Fruit fly (Drosophila melanogaster) whole organism, embryonic: ENCODE results near the gene Dscam3.
A peak's percentile ranks its signal among the peaks of the same experiment; 100 is the strongest.

ENCODE experiments used
- Ada2b ChIP-seq: fragments of 200-800 bp; sonication (Bioruptor generic); IDR thresholded peaks from 2 replicates; pipeline ENCODE4 v1.3.6; 2022; ENCODE audit warnings: missing biosample characterization, missing genetic modification characterization
- Adf1 ChIP-seq: fragments of 200-800 bp; sonication (Bioruptor generic); IDR thresholded peaks from 2 replicates; pipeline ENCODE4 v1.3.6; 2022; ENCODE audit warnings: missing biosample characterization, missing genetic modification characterization
- CG1024 ChIP-seq: fragments of 200-800 bp; sonication (Bioruptor generic); IDR thresholded peaks from 2 replicates; pipeline ENCODE4 v1.3.6; 2022; ENCODE audit warnings: missing biosample characterization, missing genetic modification characterization
- CG12744 ChIP-seq: fragments of 200-800 bp; sonication (Bioruptor generic); optimal IDR thresholded peaks from 2 replicates; lab custom pipeline; 2016; ENCODE audit warnings: missing biosample characterization, missing genetic modification characterization
- CG15269 ChIP-seq: fragments of 200-800 bp; sonication (Bioruptor generic); optimal IDR thresholded peaks from 2 replicates; lab custom pipeline; 2018; ENCODE audit warnings: missing biosample characterization, mild to moderate bottlenecking, missing genetic modification characterization, moderate library complexity
- CG15479 ChIP-seq: fragments of 200-800 bp; sonication (Bioruptor generic); optimal IDR thresholded peaks from 3 replicates; lab custom pipeline; 2019; ENCODE audit warnings: missing biosample characterization, mild to moderate bottlenecking, missing genetic modification characterization, moderate library complexity
- CG3281 ChIP-seq: fragments of 200-800 bp; sonication (Bioruptor generic); optimal IDR thresholded peaks from 3 replicates; lab custom pipeline; 2017; ENCODE audit warnings: missing biosample characterization, mild to moderate bottlenecking, missing genetic modification characterization
- CG43689 ChIP-seq: fragments of 200-800 bp; sonication (Bioruptor generic); IDR thresholded peaks from 2 replicates; pipeline ENCODE4 v1.3.6; 2022; ENCODE audit warnings: missing biosample characterization, missing genetic modification characterization
- CG6813 ChIP-seq: fragments of 200-800 bp; sonication (Bioruptor generic); optimal IDR thresholded peaks from 2 replicates; lab custom pipeline; 2017; ENCODE audit warnings: missing biosample characterization, missing genetic modification characterization, mild to moderate bottlenecking, moderate library complexity, missing genetic modification reagents
- CG7786 ChIP-seq: fragments of 200-800 bp; sonication (Bioruptor generic); optimal IDR thresholded peaks from 2 replicates; lab custom pipeline; 2016; ENCODE audit warnings: missing biosample characterization, missing genetic modification characterization
- CG7928 ChIP-seq: fragments of 200-800 bp; sonication (Bioruptor generic); optimal IDR thresholded peaks from 2 replicates; lab custom pipeline; 2017; ENCODE audit warnings: missing biosample characterization, mild to moderate bottlenecking, missing genetic modification characterization
- CG8359 ChIP-seq: fragments of 200-800 bp; sonication (Bioruptor generic); optimal IDR thresholded peaks from 2 replicates; lab custom pipeline; 2017; ENCODE audit warnings: missing biosample characterization, mild to moderate bottlenecking, missing genetic modification characterization, borderline replicate concordance
- CG9876 ChIP-seq: fragments of 200-800 bp; sonication (Bioruptor generic); optimal IDR thresholded peaks from 2 replicates; lab custom pipeline; 2016; ENCODE audit warnings: missing biosample characterization, missing genetic modification characterization
- CTCF ChIP-seq: fragments of 200-800 bp; sonication (Bioruptor generic); optimal IDR thresholded peaks from 2 replicates; lab custom pipeline; 2017; ENCODE audit warnings: missing biosample characterization, mild to moderate bottlenecking, missing genetic modification characterization, moderate library complexity
- D19B ChIP-seq: fragments of 200-800 bp; sonication (Bioruptor generic); optimal IDR thresholded peaks from 2 replicates; lab custom pipeline; 2017; ENCODE audit warnings: missing biosample characterization, mild to moderate bottlenecking, missing genetic modification characterization
- Dbx ChIP-seq: fragments of 200-800 bp; sonication (Bioruptor generic); IDR thresholded peaks from 3 replicates; pipeline ENCODE4 v1.3.6; 2022; ENCODE audit warnings: missing biosample characterization, missing genetic modification characterization
- Deaf1 ChIP-seq: fragments of 200-800 bp; optimal IDR thresholded peaks from 3 replicates; lab custom pipeline; 2019; ENCODE audit warnings: missing biosample characterization, mild to moderate bottlenecking, missing genetic modification characterization, moderate library complexity
- Dek ChIP-seq: fragments of 200-800 bp; sonication (Bioruptor generic); optimal IDR thresholded peaks from 3 replicates; lab custom pipeline; 2019; ENCODE audit warnings: missing biosample characterization, mild to moderate bottlenecking, missing genetic modification characterization, moderate library complexity
- Dip2 ChIP-seq: fragments of 200-800 bp; sonication (Bioruptor generic); IDR thresholded peaks from 2 replicates; pipeline ENCODE4 v1.3.6; 2022; ENCODE audit warnings: missing biosample characterization, missing genetic modification characterization
- Elba2 ChIP-seq: fragments of 200-800 bp; sonication (Bioruptor generic); optimal IDR thresholded peaks from 3 replicates; lab custom pipeline; 2016; ENCODE audit warnings: missing biosample characterization, missing genetic modification characterization
- Ets65A ChIP-seq: fragments of 200-800 bp; sonication (Bioruptor generic); peaks from one replicate; lab custom pipeline; 2016; ENCODE audit warnings: missing biosample characterization, missing genetic modification characterization
- Fer3 ChIP-seq: fragments of 200-800 bp; sonication (Bioruptor generic); optimal IDR thresholded peaks from 2 replicates; lab custom pipeline; 2018; ENCODE audit warnings: missing biosample characterization, mild to moderate bottlenecking, missing genetic modification characterization, moderate library complexity
- Kr ChIP-seq: fragments of 200-800 bp; sonication (Bioruptor generic); optimal IDR thresholded peaks from 2 replicates; lab custom pipeline; 2017; ENCODE audit warnings: missing biosample characterization, mild to moderate bottlenecking, missing genetic modification characterization
- MTF-1 ChIP-seq: fragments of 200-800 bp; sonication (Bioruptor generic); optimal IDR thresholded peaks from 2 replicates; lab custom pipeline; 2018; ENCODE audit warnings: missing biosample characterization, mild to moderate bottlenecking, missing genetic modification characterization, borderline replicate concordance
- NFAT ChIP-seq: fragments of 200-800 bp; sonication (Bioruptor generic); IDR thresholded peaks from 2 replicates; pipeline ENCODE4 v1.3.6; 2022; ENCODE audit warnings: missing biosample characterization, missing genetic modification characterization
- Nf-YC ChIP-seq: fragments of 200-800 bp; optimal IDR thresholded peaks from 3 replicates; lab custom pipeline; 2019; ENCODE audit warnings: missing biosample characterization, mild to moderate bottlenecking, missing genetic modification characterization, moderate library complexity
- Oaz ChIP-seq: fragments of 200-800 bp; sonication (Bioruptor generic); IDR thresholded peaks from 2 replicates; pipeline ENCODE4 v1.3.6; 2022; ENCODE audit warnings: missing biosample characterization, missing genetic modification characterization
- Rx ChIP-seq: fragments of 200-800 bp; sonication (Bioruptor generic); IDR thresholded peaks from 2 replicates; pipeline ENCODE4 v1.3.6; 2022; ENCODE audit warnings: missing biosample characterization, missing genetic modification characterization
- Sin3A ChIP-seq: fragments of >200 bp; optimal IDR thresholded peaks from 2 replicates; lab custom pipeline; 2018
- Sry-β ChIP-seq: fragments of 200-800 bp; sonication (Bioruptor generic); optimal IDR thresholded peaks from 2 replicates; lab custom pipeline; 2018; ENCODE audit warnings: missing biosample characterization, mild to moderate bottlenecking, missing genetic modification characterization, moderate library complexity
- Vsx1 ChIP-seq: fragments of 200-800 bp; sonication (Bioruptor generic); optimal IDR thresholded peaks from 2 replicates; lab custom pipeline; 2017; ENCODE audit warnings: missing biosample characterization, mild to moderate bottlenecking, missing genetic modification characterization, missing genetic modification reagents
- abd-A ChIP-seq: fragments of 200-800 bp; sonication (Bioruptor generic); optimal IDR thresholded peaks from 3 replicates; lab custom pipeline; 2019; ENCODE audit warnings: missing biosample characterization, mild to moderate bottlenecking, missing genetic modification characterization, moderate library complexity
- ase ChIP-seq: fragments of 200-800 bp; sonication (Bioruptor generic); IDR thresholded peaks from 3 replicates; pipeline ENCODE4 v1.3.6; 2022; ENCODE audit warnings: missing biosample characterization, missing genetic modification characterization
- ato ChIP-seq: fragments of 200-800 bp; sonication (Bioruptor generic); IDR thresholded peaks from 2 replicates; pipeline ENCODE4 v1.3.6; 2022; ENCODE audit warnings: missing biosample characterization, missing genetic modification characterization; ENCODE audit not compliant: partially characterized antibody
- bab2 ChIP-seq: fragments of 200-800 bp; sonication (Bioruptor generic); optimal IDR thresholded peaks from 2 replicates; lab custom pipeline; 2016; ENCODE audit warnings: missing biosample characterization, missing genetic modification characterization
- cato ChIP-seq: fragments of 200-800 bp; sonication (Bioruptor generic); optimal IDR thresholded peaks from 2 replicates; lab custom pipeline; 2016; ENCODE audit warnings: missing biosample characterization, missing genetic modification characterization, borderline replicate concordance
- caup ChIP-seq: fragments of 200-800 bp; sonication (Bioruptor generic); optimal IDR thresholded peaks from 3 replicates; lab custom pipeline; 2017; ENCODE audit warnings: missing biosample characterization, mild to moderate bottlenecking, missing genetic modification characterization, moderate library complexity; ENCODE audit not compliant: severe bottlenecking
- chinmo ChIP-seq: fragments of 200-800 bp; sonication (Bioruptor generic); IDR thresholded peaks from 4 replicates; pipeline ENCODE4 v1.3.6; 2022; ENCODE audit warnings: missing biosample characterization, missing genetic modification characterization; ENCODE audit not compliant: partially characterized antibody
- crc ChIP-seq: fragments of 200-800 bp; sonication (Bioruptor generic); optimal IDR thresholded peaks from 2 replicates; lab custom pipeline; 2016; ENCODE audit warnings: missing biosample characterization, missing genetic modification characterization
- ewg ChIP-seq: fragments of 200-800 bp; sonication (Bioruptor generic); optimal IDR thresholded peaks from 3 replicates; lab custom pipeline; 2017; ENCODE audit warnings: mild to moderate bottlenecking, missing biosample characterization, missing genetic modification reagents, missing genetic modification characterization
- hb ChIP-seq: fragments of 200-800 bp; sonication (Bioruptor generic); IDR thresholded peaks from 3 replicates; pipeline ENCODE4 v1.3.6; 2022; ENCODE audit warnings: missing biosample characterization, missing genetic modification characterization; ENCODE audit not compliant: partially characterized antibody
- jigr1 ChIP-seq: fragments of 200-800 bp; sonication (Bioruptor generic); IDR thresholded peaks from 3 replicates; pipeline ENCODE4 v1.3.6; 2022; ENCODE audit warnings: missing biosample characterization, missing genetic modification characterization
- klu ChIP-seq: fragments of 200-800 bp; sonication (Bioruptor generic); IDR thresholded peaks from 2 replicates; pipeline ENCODE4 v1.3.6; 2022; ENCODE audit warnings: missing biosample characterization, missing genetic modification characterization
- repo ChIP-seq: fragments of 200-800 bp; sonication (Bioruptor generic); optimal IDR thresholded peaks from 2 replicates; lab custom pipeline; 2016; ENCODE audit warnings: missing biosample characterization, missing genetic modification characterization
- ro ChIP-seq: fragments of 200-800 bp; sonication (Bioruptor generic); IDR thresholded peaks from 2 replicates; pipeline ENCODE4 v1.3.6; 2022; ENCODE audit warnings: missing biosample characterization, missing genetic modification characterization
- scrt ChIP-seq: fragments of 200-800 bp; sonication (Bioruptor generic); optimal IDR thresholded peaks from 2 replicates; lab custom pipeline; 2018; ENCODE audit warnings: missing biosample characterization, mild to moderate bottlenecking, missing genetic modification characterization, moderate library complexity
- slbo ChIP-seq: fragments of 200-800 bp; sonication (Bioruptor generic); IDR thresholded peaks from 2 replicates; pipeline ENCODE4 v1.3.6; 2022; ENCODE audit warnings: missing biosample characterization, missing genetic modification characterization
- slp2 ChIP-seq: fragments of 200-800 bp; sonication (Bioruptor generic); optimal IDR thresholded peaks from 2 replicates; lab custom pipeline; 2016; ENCODE audit warnings: missing biosample characterization, missing genetic modification characterization
- stwl ChIP-seq: fragments of 200-800 bp; sonication (Bioruptor generic); optimal IDR thresholded peaks from 3 replicates; lab custom pipeline; 2018; ENCODE audit warnings: missing biosample characterization, mild to moderate bottlenecking, missing genetic modification characterization, moderate library complexity
- trem ChIP-seq: fragments of 200-800 bp; optimal IDR thresholded peaks from 3 replicates; lab custom pipeline; 2019; ENCODE audit warnings: missing biosample characterization, mild to moderate bottlenecking, missing genetic modification characterization, moderate library complexity

The Dscam3 gene

DNA sequence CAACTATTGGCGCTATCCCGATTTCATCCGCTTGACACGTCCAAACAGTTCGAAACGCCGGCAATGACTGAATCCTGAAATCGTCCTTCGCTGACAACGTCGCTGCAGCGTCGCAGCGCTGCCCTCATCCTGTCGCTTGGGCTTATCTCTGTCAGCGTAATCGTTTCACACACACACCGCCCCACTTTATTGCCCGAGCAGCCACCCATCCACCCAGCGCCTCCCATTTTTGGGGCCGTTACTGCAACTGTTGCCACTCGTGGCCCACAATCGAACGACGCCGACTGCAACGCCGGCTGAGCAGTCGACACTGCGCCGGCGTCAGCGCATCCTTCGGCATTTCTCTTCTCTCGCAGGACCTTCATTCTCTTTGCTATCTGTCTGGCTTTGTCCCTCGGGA is at the start of gene Dscam3:
TSS of gene Dscam3 (minus strand) at position 69 of the 400 bp plus-strand sequence.
- TF ChIP-seq CG12744 (GFP tag; lab: Kevin White, UChicago) (no peak), Kr (GFP tag; lab: Kevin White, UChicago) (no peak), Nf-YC (tag; lab: Kevin White, UChicago) (no peak), Fer3 (tag; lab: Kevin White, UChicago) (no peak), Rx (no peak), Dbx (GFP tag; lab: Robert Waterston, UW) (peak; percentile 26; the same call in 1 of the 3 replicates), hb (GFP tag; lab: Robert Waterston, UW) (no peak), trem (tag; lab: Kevin White, UChicago) (no peak), stwl (tag; lab: Kevin White, UChicago) (no peak), CTCF (GFP tag; lab: Kevin White, UChicago) (no peak), scrt (GFP tag; lab: Kevin White, UChicago) (peak; percentile 83), CG7786 (GFP tag; lab: Kevin White, UChicago) (no peak), repo (no peak), Adf1 (GFP tag; lab: Robert Waterston, UW) (peak; percentile 92), CG15479 (GFP tag; lab: Kevin White, UChicago) (no peak), Ets65A (GFP tag; lab: Kevin White, UChicago) (peak; percentile 30), abd-A (tag; lab: Kevin White, UChicago) (peak; percentile 87), Deaf1 (tag; lab: Kevin White, UChicago) (peak; percentile 43), ato (GFP tag; lab: Robert Waterston, UW) (no peak), crc (no peak), chinmo (GFP tag; lab: Robert Waterston, UW) (0 out of 4 replicates have a peak, but pooled peaks have one; percentile 37), ewg (GFP tag; lab: Kevin White, UChicago) (peak; percentile 33), Ada2b (no peak), caup (no peak), CG8359 (GFP tag; lab: Kevin White, UChicago) (no peak), NFAT (GFP tag; lab: Robert Waterston, UW) (no peak)

DNA sequence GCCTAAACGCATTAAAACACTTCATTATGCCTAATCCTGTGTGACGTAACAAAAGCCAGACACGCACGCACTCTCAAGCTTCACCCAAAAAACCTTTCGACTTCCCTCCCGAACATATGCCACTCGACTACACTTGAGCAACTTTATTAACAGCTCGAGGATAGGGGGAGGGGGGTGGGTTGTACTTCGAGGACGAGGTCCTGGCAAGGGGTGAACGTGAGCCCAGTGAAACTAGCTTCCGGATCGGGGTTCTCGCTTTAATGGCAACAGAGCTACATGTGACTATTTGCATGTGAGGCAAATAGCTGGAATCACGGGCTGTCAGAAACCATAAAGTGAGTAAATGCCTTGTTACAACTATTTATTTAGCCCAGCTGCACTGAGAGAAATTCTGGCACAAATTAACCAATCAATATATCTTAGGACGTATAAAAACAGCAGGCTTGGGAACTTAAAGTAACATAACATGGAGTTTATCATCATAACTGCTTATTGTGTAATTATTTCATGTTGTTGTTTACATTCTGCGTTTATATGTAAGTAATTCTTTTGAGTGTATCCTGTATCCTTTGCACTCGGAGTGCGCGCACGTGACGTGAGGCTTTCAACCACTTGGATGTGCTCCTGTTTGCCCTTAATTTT is 45.5 kb upstream of the Dscam3 start:
- no peak for TF ChIP-seq MTF-1 (GFP tag; lab: Kevin White, UChicago)
- no peak for TF ChIP-seq jigr1
- peak; percentile 35 for TF ChIP-seq slp2 (GFP tag; lab: Kevin White, UChicago)
- TF ChIP-seq Dek (tag; lab: Kevin White, UChicago): peak; percentile 7
- TF ChIP-seq CG15479 (GFP tag; lab: Kevin White, UChicago): no peak
- TF ChIP-seq NFAT (GFP tag; lab: Robert Waterston, UW): no peak
- peak; percentile 57 for TF ChIP-seq bab2 (GFP tag; lab: Kevin White, UChicago)
- TF ChIP-seq ro (GFP tag; lab: Robert Waterston, UW): no peak
- TF ChIP-seq D19B (GFP tag; lab: Kevin White, UChicago): no peak
- TF ChIP-seq trem (tag; lab: Kevin White, UChicago): peak; percentile 58
- TF ChIP-seq Sin3A (lab: Kevin White, UChicago): no peak
- TF ChIP-seq CG9876 (GFP tag; lab: Kevin White, UChicago): peak; percentile 13
- no peak for TF ChIP-seq klu (GFP tag; lab: Robert Waterston, UW)
- no peak for TF ChIP-seq Elba2 (GFP tag; lab: Kevin White, UChicago)
- no peak for TF ChIP-seq ase
- no peak for TF ChIP-seq cato (GFP tag; lab: Kevin White, UChicago)
- TF ChIP-seq CG15269 (tag; lab: Kevin White, UChicago): no peak
- no peak for TF ChIP-seq CG3281 (GFP tag; lab: Kevin White, UChicago)
- TF ChIP-seq Vsx1 (GFP tag; lab: Kevin White, UChicago): no peak
- TF ChIP-seq slbo: peak; percentile 27; the same call in 1 of the 2 replicates
- TF ChIP-seq CG1024 (GFP tag; lab: Robert Waterston, UW): no peak
- TF ChIP-seq Dip2 (GFP tag; lab: Robert Waterston, UW): no peak
- no peak for TF ChIP-seq CG43689 (GFP tag; lab: Robert Waterston, UW)
- TF ChIP-seq Sry-β (GFP tag; lab: Kevin White, UChicago): no peak
- peak; percentile 40 for TF ChIP-seq CG6813 (GFP tag; lab: Kevin White, UChicago)
- no peak for TF ChIP-seq CG7928 (GFP tag; lab: Kevin White, UChicago)
- TF ChIP-seq Oaz (GFP tag; lab: Robert Waterston, UW): no peak
